Fruit fly (Drosophila melanogaster): ENCODE data around the gene CG44227.
A peak's percentile ranks its signal among the peaks of the same experiment; 100 is the strongest.

The CG44227 gene

DNA sequence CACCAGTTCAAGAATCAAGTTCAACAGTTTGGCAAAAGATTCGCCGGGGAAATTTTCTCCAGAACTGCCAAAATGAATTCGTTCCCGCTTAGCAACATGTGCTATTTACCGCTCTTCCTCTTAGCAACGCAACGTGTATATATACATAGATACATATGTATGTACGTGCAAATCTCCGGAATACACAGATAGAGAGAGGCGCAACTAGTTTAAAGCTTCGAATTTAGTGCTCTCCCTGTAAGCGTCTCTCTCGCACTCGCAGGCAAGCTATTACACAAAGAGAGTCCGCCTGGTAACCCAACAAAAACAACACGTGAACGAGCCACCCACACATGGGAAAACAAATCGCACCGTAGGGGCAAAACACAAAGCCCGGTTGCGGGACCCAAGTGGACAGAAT, 26.3 kb downstream of the CG44227 start (continued):
- TF ChIP-seq Doc2 (GFP tag; IDR thresholded peaks at IDR 0.05) (no peak), hbn (GFP tag; IDR thresholded peaks at IDR 0.05; ENCODE audit: partially characterized antibody) (no peak), CG10543 (GFP tag; optimal IDR thresholded peaks at IDR 0.05) (no peak), ham (GFP tag; IDR thresholded peaks at IDR 0.05) (no peak), pzg (GFP tag; optimal IDR thresholded peaks at IDR 0.05) (no peak), eyg (GFP tag; optimal IDR thresholded peaks at IDR 0.05) (no peak), CG42726 (GFP tag; IDR thresholded peaks at IDR 0.05; ENCODE audit: partially characterized antibody) (no peak), insv (GFP tag; optimal IDR thresholded peaks at IDR 0.05) (no peak), CG8359 (GFP tag; optimal IDR thresholded peaks at IDR 0.05; ENCODE audit: borderline replicate concordance) (no peak), CG9215 (GFP tag; IDR thresholded peaks at IDR 0.05) (no peak), CG4424 (GFP tag; optimal IDR thresholded peaks at IDR 0.05) (no peak), CG11398 (GFP tag; optimal IDR thresholded peaks at IDR 0.05) (no peak), nom (GFP tag; optimal IDR thresholded peaks at IDR 0.05) (no peak), CG13287 (GFP tag; IDR thresholded peaks at IDR 0.05; ENCODE audit: partially characterized antibody) (peak; percentile 22; the same call in 1 of the 2 replicates), CG7357 (GFP tag; IDR thresholded peaks at IDR 0.05) (no peak), fd3F (GFP tag; optimal IDR thresholded peaks at IDR 0.05) (no peak), wor (GFP tag; IDR thresholded peaks at IDR 0.05) (no peak), Side (GFP tag; optimal IDR thresholded peaks at IDR 0.05) (no peak), CG12391 (tag; optimal IDR thresholded peaks at IDR 0.05) (no peak), CG9609 (GFP tag; optimal IDR thresholded peaks at IDR 0.05) (no peak), lov (optimal IDR thresholded peaks at IDR 0.05) (no peak), lov (GFP tag; IDR thresholded peaks at IDR 0.05) (no peak), CG43689 (GFP tag; IDR thresholded peaks at IDR 0.05) (no peak), CG4404 (GFP tag; IDR thresholded peaks at IDR 0.05) (no peak), sr (GFP tag; IDR thresholded peaks at IDR 0.05) (0 out of 3 replicates have a peak, but pooled peaks have one; percentile 33), chinmo (GFP tag; IDR thresholded peaks at IDR 0.05; ENCODE audit: partially characterized antibody) (0 out of 4 replicates have a peak, but pooled peaks have one; percentile 27), Elba2 (GFP tag; optimal IDR thresholded peaks at IDR 0.05) (no peak), bowl (GFP tag; IDR thresholded peaks at IDR 0.05) (peak; percentile 16; the same call in 1 of the 2 replicates), sqz (GFP tag; optimal IDR thresholded peaks at IDR 0.05) (no peak), Spps (tag; optimal IDR thresholded peaks at IDR 0.05) (no peak), Trl (optimal IDR thresholded peaks at IDR 0.05) (peak; percentile 71 to 80), Trl (GFP tag; optimal IDR thresholded peaks at IDR 0.05) (no peak), CG6175 (GFP tag; IDR thresholded peaks at IDR 0.05) (no peak), pb (GFP tag; optimal IDR thresholded peaks at IDR 0.05) (no peak), kay (GFP tag; optimal IDR thresholded peaks at IDR 0.05) (no peak), Ptx1 (GFP tag; IDR thresholded peaks at IDR 0.05) (no peak), bcd (GFP tag; optimal IDR thresholded peaks at IDR 0.05) (no peak), CG18011 (GFP tag; optimal IDR thresholded peaks at IDR 0.05) (no peak), CG12942 (GFP tag; optimal IDR thresholded peaks at IDR 0.05) (no peak), CG11504 (tag; optimal IDR thresholded peaks at IDR 0.05) (peak; percentile 89), z (GFP tag; IDR thresholded peaks at IDR 0.05) (no peak), CG4360 (GFP tag; IDR thresholded peaks at IDR 0.05) (0 out of 2 replicates have a peak, but pooled peaks have one; percentile 43), CG15696 (tag; optimal IDR thresholded peaks at IDR 0.05) (no peak), ewg (GFP tag; optimal IDR thresholded peaks at IDR 0.05) (no peak), mld (GFP tag; IDR thresholded peaks at IDR 0.05; ENCODE audit: partially characterized antibody) (no peak), CG8089 (GFP tag; optimal IDR thresholded peaks at IDR 0.05) (no peak), croc (GFP tag; conservative IDR thresholded peaks at IDR 0.05) (no peak), ttk (GFP tag; IDR thresholded peaks at IDR 0.05) (no peak), BEAF-32 (GFP tag; optimal IDR thresholded peaks at IDR 0.05) (no peak), CG3407 (GFP tag; optimal IDR thresholded peaks at IDR 0.05) (no peak), Lim3 (GFP tag; IDR thresholded peaks at IDR 0.05) (no peak), Ada2b (GFP tag; IDR thresholded peaks at IDR 0.05) (no peak)
